Fruit fly (Drosophila melanogaster) whole organism, embryonic: Measurements from ENCODE around the gene Tim17a2.

ENCODE experiments used
- Abd-B ChIP-seq: fragments of 200-800 bp; sonication (Bioruptor generic); optimal IDR thresholded peaks from 2 replicates; lab custom pipeline; 2018; ENCODE audit warnings: missing biosample characterization, mild to moderate bottlenecking, missing genetic modification characterization, moderate library complexity
- Antp ChIP-seq: fragments of 200-800 bp; sonication (Bioruptor generic); optimal IDR thresholded peaks from 3 replicates; lab custom pipeline; 2016; ENCODE audit warnings: missing biosample characterization, missing genetic modification characterization
- Atf-2 ChIP-seq: fragments of 200-800 bp; sonication (Bioruptor generic); optimal IDR thresholded peaks from 2 replicates; lab custom pipeline; 2016; ENCODE audit warnings: missing biosample characterization, missing genetic modification characterization
- BtbVII ChIP-seq: fragments of 200-800 bp; sonication (Bioruptor generic); optimal IDR thresholded peaks from 3 replicates; lab custom pipeline; 2017; ENCODE audit warnings: missing biosample characterization, mild to moderate bottlenecking, missing genetic modification characterization
- CG10209 ChIP-seq: fragments of 200-800 bp; sonication (Bioruptor generic); optimal IDR thresholded peaks from 3 replicates; lab custom pipeline; 2017; ENCODE audit warnings: missing biosample characterization, mild to moderate bottlenecking, missing genetic modification characterization, missing genetic modification reagents
- CG12155 ChIP-seq: fragments of 200-800 bp; sonication (Bioruptor generic); optimal IDR thresholded peaks from 3 replicates; lab custom pipeline; 2016; ENCODE audit warnings: missing biosample characterization, missing genetic modification characterization
- CG12299 ChIP-seq: fragments of 200-800 bp; sonication (Bioruptor generic); optimal IDR thresholded peaks from 2 replicates; lab custom pipeline; 2018; ENCODE audit warnings: missing biosample characterization, mild to moderate bottlenecking, missing genetic modification characterization
- CG14965 ChIP-seq: fragments of 200-800 bp; sonication (Bioruptor generic); optimal IDR thresholded peaks from 2 replicates; lab custom pipeline; 2016; ENCODE audit warnings: missing biosample characterization, missing genetic modification characterization, borderline replicate concordance
- CG15269 ChIP-seq: fragments of 200-800 bp; sonication (Bioruptor generic); optimal IDR thresholded peaks from 2 replicates; lab custom pipeline; 2018; ENCODE audit warnings: missing biosample characterization, mild to moderate bottlenecking, missing genetic modification characterization, moderate library complexity
- CG1602 ChIP-seq: fragments of 200-800 bp; sonication (Bioruptor generic); optimal IDR thresholded peaks from 3 replicates; lab custom pipeline; 2016; ENCODE audit warnings: missing biosample characterization, missing genetic modification characterization
- CG1603 ChIP-seq: fragments of 200-800 bp; sonication (Bioruptor generic); optimal IDR thresholded peaks from 2 replicates; lab custom pipeline; 2019; ENCODE audit warnings: missing biosample characterization, mild to moderate bottlenecking, missing genetic modification characterization, moderate library complexity
- CG16813 ChIP-seq: fragments of 200-800 bp; sonication (Bioruptor generic); IDR thresholded peaks from 3 replicates; pipeline ENCODE4 v1.3.6; 2022; ENCODE audit warnings: missing biosample characterization, missing genetic modification characterization; ENCODE audit not compliant: partially characterized antibody
- CG17361 ChIP-seq: fragments of 200-800 bp; sonication (Bioruptor generic); IDR thresholded peaks from 3 replicates; pipeline ENCODE4 v1.3.6; 2022; ENCODE audit warnings: missing biosample characterization, missing genetic modification characterization
- CG17385 ChIP-seq: fragments of 200-800 bp; sonication (Bioruptor generic); optimal IDR thresholded peaks from 3 replicates; lab custom pipeline; 2018; ENCODE audit warnings: missing biosample characterization, mild to moderate bottlenecking, missing genetic modification characterization
- CG18262 ChIP-seq: fragments of 200-800 bp; optimal IDR thresholded peaks from 3 replicates; lab custom pipeline; 2019; ENCODE audit warnings: missing biosample characterization, mild to moderate bottlenecking, missing genetic modification characterization, moderate library complexity
- CG32767 ChIP-seq: fragments of 200-800 bp; sonication (Bioruptor generic); IDR thresholded peaks from 2 replicates; pipeline ENCODE4 v1.3.6; 2022; ENCODE audit warnings: missing biosample characterization, missing genetic modification characterization
- CG4328 ChIP-seq: fragments of 200-800 bp; sonication (Bioruptor generic); optimal IDR thresholded peaks from 3 replicates; lab custom pipeline; 2017; ENCODE audit warnings: missing biosample characterization, missing genetic modification reagents, missing genetic modification characterization
- CG43689 ChIP-seq: fragments of 200-800 bp; sonication (Bioruptor generic); IDR thresholded peaks from 2 replicates; pipeline ENCODE4 v1.3.6; 2022; ENCODE audit warnings: missing biosample characterization, missing genetic modification characterization
- CG6175 ChIP-seq: fragments of 200-800 bp; sonication (Bioruptor generic); IDR thresholded peaks from 3 replicates; pipeline ENCODE4 v1.3.6; 2022; ENCODE audit warnings: missing biosample characterization, missing genetic modification characterization
- CG6854 ChIP-seq: fragments of 200-800 bp; sonication (Bioruptor generic); optimal IDR thresholded peaks from 3 replicates; lab custom pipeline; 2017; ENCODE audit warnings: missing biosample characterization, mild to moderate bottlenecking, missing genetic modification characterization
- CG7271 ChIP-seq: fragments of 200-800 bp; sonication (Bioruptor generic); optimal IDR thresholded peaks from 2 replicates; lab custom pipeline; 2018; ENCODE audit warnings: missing biosample characterization, mild to moderate bottlenecking, missing genetic modification characterization, moderate library complexity
- CG7928 ChIP-seq: fragments of 200-800 bp; sonication (Bioruptor generic); optimal IDR thresholded peaks from 2 replicates; lab custom pipeline; 2017; ENCODE audit warnings: missing biosample characterization, mild to moderate bottlenecking, missing genetic modification characterization
- CG8478 ChIP-seq: fragments of >200 bp; optimal IDR thresholded peaks from 2 replicates; lab custom pipeline; 2018
- Camta ChIP-seq: fragments of 200-800 bp; sonication (Bioruptor generic); optimal IDR thresholded peaks from 2 replicates; lab custom pipeline; 2016; ENCODE audit warnings: missing biosample characterization, missing genetic modification characterization
- D19A ChIP-seq: fragments of 200-800 bp; optimal IDR thresholded peaks from 3 replicates; lab custom pipeline; 2019; ENCODE audit warnings: missing biosample characterization, mild to moderate bottlenecking, missing genetic modification characterization, moderate library complexity
- Dip2 ChIP-seq: fragments of 200-800 bp; sonication (Bioruptor generic); IDR thresholded peaks from 2 replicates; pipeline ENCODE4 v1.3.6; 2022; ENCODE audit warnings: missing biosample characterization, missing genetic modification characterization
- Dp ChIP-seq: fragments of 200-800 bp; sonication (Bioruptor generic); optimal IDR thresholded peaks from 2 replicates; lab custom pipeline; 2018; ENCODE audit warnings: missing biosample characterization, mild to moderate bottlenecking, missing genetic modification characterization, moderate library complexity
- Eip74EF ChIP-seq, 2 experiments: fragments of 200-800 bp in 1 of 2; fragments of >200 bp in 1 of 2; sonication (Bioruptor generic) in 1 of 2; optimal IDR thresholded peaks; 2 replicates each; lab custom pipeline; 2017 to 2019; ENCODE audit warnings: missing biosample characterization in 2 of 2, missing genetic modification characterization in 2 of 2, mild to moderate bottlenecking in 1 of 2, moderate library complexity in 1 of 2
- HLH3B ChIP-seq: fragments of 200-800 bp; sonication (Bioruptor generic); IDR thresholded peaks from 2 replicates; pipeline ENCODE4 v1.3.6; 2022; ENCODE audit warnings: missing biosample characterization, missing genetic modification characterization
- Hey ChIP-seq: fragments of 200-800 bp; sonication (Bioruptor generic); optimal IDR thresholded peaks from 3 replicates; lab custom pipeline; 2018; ENCODE audit warnings: missing biosample characterization, mild to moderate bottlenecking, missing genetic modification characterization
- HmgD ChIP-seq: fragments of 200-800 bp; sonication (Bioruptor generic); optimal IDR thresholded peaks from 3 replicates; lab custom pipeline; 2016; ENCODE audit warnings: missing biosample characterization, missing genetic modification characterization
- Hr3 ChIP-seq: fragments of 200-800 bp; sonication (Bioruptor generic); optimal IDR thresholded peaks from 3 replicates; lab custom pipeline; 2016; ENCODE audit warnings: missing biosample characterization, missing genetic modification characterization
- Hr39 ChIP-seq: fragments of >200 bp; optimal IDR thresholded peaks from 2 replicates; lab custom pipeline; 2017
- MTF-1 ChIP-seq: fragments of 200-800 bp; sonication (Bioruptor generic); optimal IDR thresholded peaks from 2 replicates; lab custom pipeline; 2018; ENCODE audit warnings: missing biosample characterization, mild to moderate bottlenecking, missing genetic modification characterization, borderline replicate concordance
- NK7.1 ChIP-seq: fragments of 200-800 bp; sonication (Bioruptor generic); optimal IDR thresholded peaks from 3 replicates; lab custom pipeline; 2016; ENCODE audit warnings: missing biosample characterization, missing genetic modification characterization
- Vsx1 ChIP-seq: fragments of 200-800 bp; sonication (Bioruptor generic); optimal IDR thresholded peaks from 2 replicates; lab custom pipeline; 2017; ENCODE audit warnings: missing biosample characterization, mild to moderate bottlenecking, missing genetic modification characterization, missing genetic modification reagents
- ab ChIP-seq: fragments of 200-800 bp; sonication (Bioruptor generic); optimal IDR thresholded peaks from 2 replicates; lab custom pipeline; 2016; ENCODE audit warnings: missing biosample characterization, missing genetic modification characterization
- ase ChIP-seq: fragments of 200-800 bp; sonication (Bioruptor generic); IDR thresholded peaks from 3 replicates; pipeline ENCODE4 v1.3.6; 2022; ENCODE audit warnings: missing biosample characterization, missing genetic modification characterization
- bsh ChIP-seq, 2 experiments: fragments of 200-800 bp; sonication (Bioruptor generic); optimal IDR thresholded peaks; 2 replicates each; lab custom pipeline; 2017 to 2018; ENCODE audit warnings: mild to moderate bottlenecking in 2 of 2, missing biosample characterization in 2 of 2, missing genetic modification characterization in 2 of 2, moderate library complexity in 1 of 2
- danr ChIP-seq: fragments of 200-800 bp; sonication (Bioruptor generic); IDR thresholded peaks from 2 replicates; pipeline ENCODE4 v1.3.6; 2022; ENCODE audit warnings: missing biosample characterization, missing genetic modification characterization
- eyg ChIP-seq: fragments of 200-800 bp; sonication (Bioruptor generic); optimal IDR thresholded peaks from 3 replicates; lab custom pipeline; 2016; ENCODE audit warnings: missing biosample characterization, missing genetic modification characterization
- gcm ChIP-seq: fragments of 200-800 bp; sonication (Bioruptor generic); optimal IDR thresholded peaks from 2 replicates; lab custom pipeline; 2019; ENCODE audit warnings: missing biosample characterization, mild to moderate bottlenecking, missing genetic modification characterization, moderate library complexity
- hkb ChIP-seq, 2 experiments: fragments of 200-800 bp in 1 of 2; fragments of >200 bp in 1 of 2; sonication (Bioruptor generic) in 1 of 2; IDR thresholded peaks in 1 of 2; optimal IDR thresholded peaks in 1 of 2; 2 replicates each; pipeline versions ENCODE4 v1.3.6 to Lab custom; 2017 to 2022; ENCODE audit warnings: missing biosample characterization in 1 of 2, missing genetic modification characterization in 1 of 2
- pros ChIP-seq: fragments of 200-800 bp; sonication (Bioruptor generic); optimal IDR thresholded peaks from 3 replicates; lab custom pipeline; 2019; ENCODE audit warnings: missing biosample characterization, mild to moderate bottlenecking, missing genetic modification characterization, moderate library complexity
- pum ChIP-seq: fragments of 200-800 bp; sonication (Bioruptor generic); optimal IDR thresholded peaks from 2 replicates; lab custom pipeline; 2016; ENCODE audit warnings: missing biosample characterization, missing genetic modification characterization
- run ChIP-seq: fragments of 200-800 bp; sonication (Bioruptor generic); optimal IDR thresholded peaks from 3 replicates; lab custom pipeline; 2018; ENCODE audit warnings: missing biosample characterization, mild to moderate bottlenecking, missing genetic modification characterization
- so ChIP-seq: fragments of 200-800 bp; sonication (Bioruptor generic); IDR thresholded peaks from 3 replicates; pipeline ENCODE4 v1.3.6; 2022; ENCODE audit warnings: missing biosample characterization, missing genetic modification characterization
- zen2 ChIP-seq: fragments of 200-800 bp; sonication (Bioruptor generic); IDR thresholded peaks from 3 replicates; pipeline ENCODE4 v1.3.6; 2022; ENCODE audit warnings: missing biosample characterization, missing genetic modification characterization; ENCODE audit not compliant: partially characterized antibody

Tim17a2 gene

dm6 chr3R:5211901-5212758 is 50.4 kb downstream of the Tim17a2 start:
- TF ChIP-seq CG17361 (GFP tag; lab: Robert Waterston, UW) = peak; percentile 87
- no peak for TF ChIP-seq Hr39 (lab: Kevin White, UChicago)
- TF ChIP-seq Antp (GFP tag; lab: Kevin White, UChicago) = peak; percentile 80
- no peak for TF ChIP-seq CG8478 (lab: Kevin White, UChicago)
- TF ChIP-seq CG12155 (GFP tag; lab: Kevin White, UChicago) = peak; percentile 59
- TF ChIP-seq Hr3 (GFP tag; lab: Kevin White, UChicago) = peak; percentile 74
- peak in 1 of 2 experiments; percentile 79 for TF ChIP-seq bsh (GFP tag; optimal IDR thresholded peaks at IDR 0.05; lab: Kevin White, UChicago)
- peak; percentile 23 for TF ChIP-seq CG17385 (GFP tag; lab: Kevin White, UChicago)
- TF ChIP-seq Dp (GFP tag; lab: Kevin White, UChicago) = no peak
- peak; percentile 74 for TF ChIP-seq Abd-B (GFP tag; lab: Kevin White, UChicago)
- peak; percentile 90 for TF ChIP-seq CG7271 (tag; lab: Kevin White, UChicago)
- peak; percentile 85 for TF ChIP-seq pum (GFP tag; lab: Kevin White, UChicago)
- peak; percentile 14 for TF ChIP-seq HmgD
- TF ChIP-seq Dip2 (GFP tag; lab: Robert Waterston, UW) = no peak
- TF ChIP-seq so (GFP tag; lab: Robert Waterston, UW) = 0 out of 3 replicates have a peak, but pooled peaks have one; percentile 45
- TF ChIP-seq CG6854 (GFP tag; lab: Kevin White, UChicago) = no peak
- TF ChIP-seq CG12299 = peak; percentile 4
- TF ChIP-seq MTF-1 (GFP tag; lab: Kevin White, UChicago) = peak; percentile 29
- TF ChIP-seq ase (GFP tag; lab: Robert Waterston, UW) = no peak
- no peak for TF ChIP-seq hkb (optimal IDR thresholded peaks at IDR 0.05; lab: Kevin White, UChicago)
- TF ChIP-seq hkb (GFP tag; IDR thresholded peaks at IDR 0.05; lab: Robert Waterston, UW) = peak; percentile 40; the same call in 1 of the 2 replicates
- TF ChIP-seq CG32767 = peak; percentile 32; the same call in 1 of the 2 replicates
- peak; percentile 72 for TF ChIP-seq Camta (GFP tag; lab: Kevin White, UChicago)
- TF ChIP-seq CG43689 (GFP tag; lab: Robert Waterston, UW) = no peak
- TF ChIP-seq Vsx1 = peak; percentile 34
- TF ChIP-seq zen2 (GFP tag; lab: Robert Waterston, UW) = no peak
- TF ChIP-seq CG7928 (GFP tag; lab: Kevin White, UChicago) = no peak
- peak; percentile 95 for TF ChIP-seq CG18262 (tag; lab: Kevin White, UChicago)
- no peak for TF ChIP-seq CG15269 (tag; lab: Kevin White, UChicago)
- peak; percentile 93 for TF ChIP-seq CG1603
- no peak for TF ChIP-seq CG6175 (GFP tag; lab: Robert Waterston, UW)
- TF ChIP-seq CG4328 = peak; percentile 25
- no peak for TF ChIP-seq eyg (GFP tag; lab: Kevin White, UChicago)
- TF ChIP-seq ab (GFP tag; lab: Kevin White, UChicago) = peak; percentile 59
- no peak for TF ChIP-seq HLH3B
- peak; percentile 86 for TF ChIP-seq CG1602
- TF ChIP-seq Atf-2 (GFP tag; lab: Kevin White, UChicago) = peak; percentile 85
- no peak for TF ChIP-seq BtbVII
- TF ChIP-seq CG14965 (GFP tag; lab: Kevin White, UChicago) = peak; percentile 41
- no peak for TF ChIP-seq Hey
- TF ChIP-seq CG16813 (GFP tag; lab: Robert Waterston, UW) = no peak
- TF ChIP-seq run (tag; lab: Kevin White, UChicago) = no peak
- peak; percentile 85 for TF ChIP-seq gcm (GFP tag; lab: Kevin White, UChicago)
- no peak for TF ChIP-seq Eip74EF (GFP tag; optimal IDR thresholded peaks at IDR 0.05; lab: Kevin White, UChicago)
- peak; percentile 80 for TF ChIP-seq CG10209 (GFP tag; lab: Kevin White, UChicago)
- no peak for TF ChIP-seq danr (GFP tag; lab: Robert Waterston, UW)
- TF ChIP-seq D19A = peak; percentile 85
- peak; percentile 29 for TF ChIP-seq NK7.1 (GFP tag; lab: Kevin White, UChicago)
- TF ChIP-seq pros (GFP tag; lab: Kevin White, UChicago) = peak; percentile 94
